Worm (Caenorhabditis elegans) whole organism, L2 larva: ENCODE data around the gene K10D11.2.

ENCODE experiments used
- R02D3.7 ChIP-seq: fragments of 150-350 bp; optimal IDR thresholded peaks from 2 replicates; lab custom pipeline; 2014; ENCODE audit warnings: missing biosample characterization, missing genetic modification characterization
- ZK546.5 ChIP-seq: sonication (generic microtip); optimal IDR thresholded peaks from 2 replicates; lab custom pipeline; 2017; ENCODE audit warnings: missing biosample characterization, missing genetic modification characterization
- ama-1 ChIP-seq: fragments of 150-350 bp; optimal IDR thresholded peaks from 2 replicates; lab custom pipeline; 2018; ENCODE audit warnings: inconsistent platforms
- egl-27 ChIP-seq: sonication (generic microtip); optimal IDR thresholded peaks from 3 replicates; lab custom pipeline; 2017; ENCODE audit warnings: missing biosample characterization, missing genetic modification reagents, missing genetic modification characterization
- elt-1 ChIP-seq: fragments of 150-350 bp; optimal IDR thresholded peaks from 2 replicates; lab custom pipeline; 2014; ENCODE audit warnings: missing biosample characterization, missing genetic modification characterization
- lin-11 ChIP-seq: fragments of 150-350 bp; sonication (generic microtip); optimal IDR thresholded peaks from 2 replicates; lab custom pipeline; 2014; ENCODE audit warnings: missing biosample characterization, missing genetic modification characterization, inconsistent platforms, mixed read lengths
- mdl-1 ChIP-seq, 2 experiments: fragments of 150-350 bp in 1 of 2; sonication (generic microtip) in 1 of 2; optimal IDR thresholded peaks; 2 replicates each; lab custom pipeline; 2017; ENCODE audit warnings: missing biosample characterization in 2 of 2, missing genetic modification characterization in 2 of 2
- nhr-12 ChIP-seq: fragments of 150-350 bp; optimal IDR thresholded peaks from 2 replicates; lab custom pipeline; 2014; ENCODE audit warnings: missing biosample characterization, missing genetic modification characterization
- nhr-25 ChIP-seq: fragments of 150-350 bp; sonication (generic microtip); optimal IDR thresholded peaks from 3 replicates; lab custom pipeline; 2014; ENCODE audit warnings: missing biosample characterization, missing genetic modification characterization
- nhr-77 ChIP-seq: fragments of 150-350 bp; optimal IDR thresholded peaks from 2 replicates; lab custom pipeline; 2014; ENCODE audit warnings: missing biosample characterization, missing genetic modification characterization
- zag-1 ChIP-seq: fragments of 150-350 bp; optimal IDR thresholded peaks from 2 replicates; lab custom pipeline; 2014; ENCODE audit warnings: missing biosample characterization, missing genetic modification characterization
- ztf-11 ChIP-seq: sonication (generic microtip); optimal IDR thresholded peaks from 2 replicates; lab custom pipeline; 2017; ENCODE audit warnings: missing biosample characterization, missing genetic modification characterization

- TF ChIP-seq R02D3.7 (tag; lab: Kevin White, UChicago) (no peak), ztf-11 (no peak), nhr-25 (tag; lab: Kevin White, UChicago) (no peak), ama-1 (lab: Kevin White, UChicago) (no peak), zag-1 (no peak), egl-27 (tag; lab: Kevin White, UChicago) (no peak), lin-11 (no peak), nhr-77 (tag; lab: Kevin White, UChicago) (no peak), elt-1 (tag; lab: Kevin White, UChicago) (no peak), mdl-1 (tag; optimal IDR thresholded peaks at IDR 0.05; lab: Kevin White, UChicago) (no peak), ZK546.5 (no peak), nhr-12 (tag; lab: Kevin White, UChicago) (no peak)
These were observed 14.1 kb upstream of the K10D11.2 start for ce11 chrIV:12964648-12965047.
